Fruit fly (Drosophila melanogaster): ENCODE data around the gene CG3634.

Gene CG3634

dm6 chr3L:20761482-20761881 lies 47.6 kb downstream of the CG3634 start:
- TF ChIP-seq ttk (optimal IDR thresholded peaks at IDR 0.05) (no peak), Sin3A (optimal IDR thresholded peaks at IDR 0.05) (no peak), psq (optimal IDR thresholded peaks at IDR 0.05) (no peak), h (optimal IDR thresholded peaks at IDR 0.05) (no peak), insv (optimal IDR thresholded peaks at IDR 0.05) (no peak), Myc (optimal IDR thresholded peaks at IDR 0.05) (no peak)

- no peak for TF ChIP-seq Sin3A (optimal IDR thresholded peaks at IDR 0.05)
Observed at dm6 chr3L:20758583-20758982, 50.5 kb downstream of the CG3634 start, which contains the start of gene CG43251. CG43251 (plus strand) TSS chr3L:20758883.

Measured in Kc167 (cell line).